Worm (Caenorhabditis elegans): ENCODE measurements around the gene M03D4.3.

- TF ChIP-seq nfya-1 (tag; optimal IDR thresholded peaks at IDR 0.05): no peak
- no peak for TF ChIP-seq elt-4 (tag; optimal IDR thresholded peaks at IDR 0.05)
- TF ChIP-seq rnt-1 (tag; optimal IDR thresholded peaks at IDR 0.05): no peak
Measured at ce11 chrIV:6156833-6157232, 44.6 kb upstream of the M03D4.3 start, which contains the start of gene C11D2.4.
